Fruit fly (Drosophila melanogaster): Measurements from ENCODE around the gene Diap1.

The Diap1 gene

DNA sequence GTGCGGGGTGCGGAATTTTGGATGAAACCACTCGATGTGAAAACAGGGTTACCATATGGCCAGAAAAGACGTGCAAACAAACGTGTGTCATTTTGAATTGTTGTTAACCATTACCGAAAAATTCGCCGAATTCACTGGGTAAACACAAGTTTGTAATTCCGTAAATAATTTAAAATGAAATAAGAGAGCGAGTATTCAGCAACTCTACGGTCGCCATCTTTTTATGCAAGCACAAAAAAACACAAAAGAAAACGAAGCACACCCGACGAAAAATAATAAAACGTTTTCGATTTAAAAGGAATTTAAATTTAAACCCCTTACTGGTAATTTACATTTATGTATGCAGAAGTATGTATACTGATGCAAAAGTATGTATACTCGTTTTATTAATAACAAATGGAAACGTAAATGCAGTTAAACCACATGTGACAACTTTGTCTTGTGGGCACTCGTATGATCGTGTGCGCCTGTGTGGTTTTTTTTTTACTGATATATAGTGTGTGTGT is 5.0 kb downstream of the Diap1 start (continued):
- TF ChIP-seq Dad (GFP tag; optimal IDR thresholded peaks at IDR 0.05) (peak; percentile 83), kay (GFP tag; optimal IDR thresholded peaks at IDR 0.05) (peak; percentile 62), HHEX (GFP tag; optimal IDR thresholded peaks at IDR 0.05) (peak; percentile 92), Dref (GFP tag; IDR thresholded peaks at IDR 0.05) (peak; percentile 32; the same call in 1 of the 2 replicates), Poxn (GFP tag; IDR thresholded peaks at IDR 0.05) (peak; percentile 55), ci (GFP tag; IDR thresholded peaks at IDR 0.05) (peak; percentile 97), sqz (GFP tag; optimal IDR thresholded peaks at IDR 0.05) (peak; percentile 99), Deaf1 (tag; optimal IDR thresholded peaks at IDR 0.05) (no peak), CG31365 (tag; optimal IDR thresholded peaks at IDR 0.05) (peak; percentile 73), CG11085 (GFP tag; IDR thresholded peaks at IDR 0.05) (peak; percentile 81), pnt (GFP tag; optimal IDR thresholded peaks at IDR 0.05) (peak; percentile 78), wdn (GFP tag; IDR thresholded peaks at IDR 0.05) (peak; percentile 86), lola (GFP tag; optimal IDR thresholded peaks at IDR 0.05) (peak in 2 of 3 experiments; percentile 13 to 89), Aef1 (GFP tag; IDR thresholded peaks at IDR 0.05) (peak; percentile 82), CG34422 (GFP tag; IDR thresholded peaks at IDR 0.05) (peak; percentile 92), vfl (GFP tag; optimal IDR thresholded peaks at IDR 0.05) (peak; percentile 88), ham (GFP tag; IDR thresholded peaks at IDR 0.05) (peak; percentile 45; the same call in 1 of the 2 replicates), ase (GFP tag; IDR thresholded peaks at IDR 0.05) (peak; percentile 83), Opbp (GFP tag; IDR thresholded peaks at IDR 0.05; ENCODE audit: partially characterized antibody) (no peak), mld (GFP tag; IDR thresholded peaks at IDR 0.05; ENCODE audit: partially characterized antibody) (no peak), CG8290 (GFP tag; optimal IDR thresholded peaks at IDR 0.05) (peak; percentile 78), CG8290 (tag; optimal IDR thresholded peaks at IDR 0.05) (peak in 1 of 2 experiments; percentile 94), CG4282 (GFP tag; optimal IDR thresholded peaks at IDR 0.05) (peak; percentile 78), hkb (optimal IDR thresholded peaks at IDR 0.05) (no peak), hkb (GFP tag; IDR thresholded peaks at IDR 0.05) (peak; percentile 96), Sry-β (GFP tag; optimal IDR thresholded peaks at IDR 0.05) (peak; percentile 46), Tbp (GFP tag; optimal IDR thresholded peaks at IDR 0.05) (no peak), Gug (GFP tag; IDR thresholded peaks at IDR 0.05) (peak; percentile 60; the same call in 3 of the 4 replicates), CG12104 (GFP tag; optimal IDR thresholded peaks at IDR 0.05) (peak; percentile 88), Six4 (GFP tag; optimal IDR thresholded peaks at IDR 0.05) (peak; percentile 89), Mad (GFP tag; optimal IDR thresholded peaks at IDR 0.05) (peak; percentile 88), aop (GFP tag; IDR thresholded peaks at IDR 0.05) (peak; percentile 71), CG10209 (GFP tag; optimal IDR thresholded peaks at IDR 0.05) (peak; percentile 91), CG5245 (GFP tag; optimal IDR thresholded peaks at IDR 0.05) (peak; percentile 63), tup (GFP tag; optimal IDR thresholded peaks at IDR 0.05) (peak; percentile 64), nau (GFP tag; optimal IDR thresholded peaks at IDR 0.05) (peak; percentile 85), NFAT (GFP tag; IDR thresholded peaks at IDR 0.05) (peak; percentile 74), CG14014 (GFP tag; IDR thresholded peaks at IDR 0.05) (peak; percentile 94), Ptx1 (GFP tag; IDR thresholded peaks at IDR 0.05) (peak; percentile 87), org-1 (GFP tag; optimal IDR thresholded peaks at IDR 0.05) (peak; percentile 87), CG6813 (GFP tag; optimal IDR thresholded peaks at IDR 0.05) (peak; percentile 92), TFAM (GFP tag; optimal IDR thresholded peaks at IDR 0.05) (peak; percentile 77), Xbp1 (GFP tag; optimal IDR thresholded peaks at IDR 0.05) (peak; percentile 90), CG17359 (tag; optimal IDR thresholded peaks at IDR 0.05) (peak; percentile 97), slbo (GFP tag; IDR thresholded peaks at IDR 0.05) (peak; percentile 86), CG9876 (GFP tag; optimal IDR thresholded peaks at IDR 0.05) (peak; percentile 66), Chrac-16 (GFP tag; optimal IDR thresholded peaks at IDR 0.05) (peak; percentile 89), CG10959 (GFP tag; IDR thresholded peaks at IDR 0.05) (peak; percentile 84), Trl (optimal IDR thresholded peaks at IDR 0.05) (no peak), Trl (GFP tag; optimal IDR thresholded peaks at IDR 0.05) (peak; percentile 87), Hmr (GFP tag; optimal IDR thresholded peaks at IDR 0.05) (peak; percentile 94), pum (GFP tag; optimal IDR thresholded peaks at IDR 0.05) (peak; percentile 82)
